Worm (Caenorhabditis elegans): ENCODE measurements around the gene clc-18.

clc-18 gene

ce11 chrV:4131471-4131939, 21.7 kb upstream of the clc-18 start, which contains the start of gene nhr-57 (continued):
- TF ChIP-seq fos-1 (tag; optimal IDR thresholded peaks at IDR 0.05) (no peak), dmd-8 (GFP tag; IDR thresholded peaks at IDR 0.05) (0 out of 2 replicates have a peak, but pooled peaks have one; percentile 14), egl-43 (GFP tag; IDR thresholded peaks at IDR 0.05) (no peak), Y75B8A.6 (GFP tag; IDR thresholded peaks at IDR 0.05) (no peak), hlh-30 (tag; optimal IDR thresholded peaks at IDR 0.05; ENCODE audit: insufficient read depth) (peak; percentile 70), R02D3.7 (tag; optimal IDR thresholded peaks at IDR 0.05) (no peak), egl-27 (tag; optimal IDR thresholded peaks at IDR 0.05) (no peak), lir-3 (tag; optimal IDR thresholded peaks at IDR 0.05) (no peak)

- TF ChIP-seq T26A8.4 (GFP tag; IDR thresholded peaks at IDR 0.05) (no peak), ama-1 (optimal IDR thresholded peaks at IDR 0.05) (no peak), nhr-41 (GFP tag; IDR thresholded peaks at IDR 0.05) (no peak)
Observed at ce11 chrV:4129604-4130003, 19.8 kb upstream of the clc-18 start, which contains the start of gene phat-4. Gene phat-4 (plus strand): TSS chrV:4129904.

ce11 chrV:4127435-4127834, 17.7 kb upstream of the clc-18 start, which contains the start of gene T05B4.13:
Gene T05B4.13 (minus strand): TSS chrV:4127535.
- TF ChIP-seq duxl-1 (tag; optimal IDR thresholded peaks at IDR 0.05; ENCODE audit: poor library complexity), result no peak
- no peak for TF ChIP-seq ctbp-1 (GFP tag; IDR thresholded peaks at IDR 0.05)
- no peak for TF ChIP-seq daf-19 (GFP tag; conservative IDR thresholded peaks at IDR 0.05)
- TF ChIP-seq jun-1 (tag; optimal IDR thresholded peaks at IDR 0.05), result no peak
- no peak for TF ChIP-seq php-3 (GFP tag; IDR thresholded peaks at IDR 0.05)
- TF ChIP-seq F37D6.2 (tag; optimal IDR thresholded peaks at IDR 0.05), result no peak
- no peak for TF ChIP-seq hmg-1.1 (GFP tag; IDR thresholded peaks at IDR 0.05)
- TF ChIP-seq dmd-6 (GFP tag; IDR thresholded peaks at IDR 0.05), result no peak
- no peak for TF ChIP-seq madf-5 (GFP tag; IDR thresholded peaks at IDR 0.05)
- no peak for TF ChIP-seq lim-7 (GFP tag; IDR thresholded peaks at IDR 0.05)
- no peak for TF ChIP-seq nhr-11 (tag; optimal IDR thresholded peaks at IDR 0.05)
- no peak for TF ChIP-seq unc-39 (tag; optimal IDR thresholded peaks at IDR 0.05)
- TF ChIP-seq nhr-48 (tag; optimal IDR thresholded peaks at IDR 0.05), result no peak
- TF ChIP-seq hlh-30 (tag; optimal IDR thresholded peaks at IDR 0.05; ENCODE audit: insufficient read depth), result no peak
- no peak for TF ChIP-seq F10B5.3 (tag; optimal IDR thresholded peaks at IDR 0.05)
- no peak for TF ChIP-seq mep-1 (tag; optimal IDR thresholded peaks at IDR 0.05)
- no peak for TF ChIP-seq mdt-29 (GFP tag; IDR thresholded peaks at IDR 0.05)
- no peak for TF ChIP-seq dmd-8 (GFP tag; IDR thresholded peaks at IDR 0.05)

- peak; percentile 68 for TF ChIP-seq set-16 (GFP tag; IDR thresholded peaks at IDR 0.05)
- TF ChIP-seq snpc-1.2 (GFP tag; IDR thresholded peaks at IDR 0.05), result no peak
Observed at ce11 chrV:4125552-4126084, 15.8 kb upstream of the clc-18 start, which contains the start of gene T05B4.12. Gene T05B4.12 (minus strand): TSS chrV:4126034.

ce11 chrV:4122415-4122814, 12.6 kb upstream of the clc-18 start, which contains the start of gene phat-5:
Gene phat-5 (minus strand): TSS chrV:4122515.
- no peak for TF ChIP-seq duxl-1 (tag; optimal IDR thresholded peaks at IDR 0.05; ENCODE audit: poor library complexity)
- TF ChIP-seq hlh-30 (tag; optimal IDR thresholded peaks at IDR 0.05; ENCODE audit: insufficient read depth), result no peak
- TF ChIP-seq php-3 (GFP tag; IDR thresholded peaks at IDR 0.05), result no peak
- TF ChIP-seq ces-1 (GFP tag; optimal IDR thresholded peaks at IDR 0.05), result no peak
- no peak for TF ChIP-seq Y48G9A.11 (GFP tag; IDR thresholded peaks at IDR 0.05)
- no peak for TF ChIP-seq nhr-41 (GFP tag; IDR thresholded peaks at IDR 0.05)
- TF ChIP-seq D1046.2 (GFP tag; IDR thresholded peaks at IDR 0.05), result no peak
- TF ChIP-seq nhr-76 (tag; optimal IDR thresholded peaks at IDR 0.05), result no peak
- no peak for TF ChIP-seq tra-1 (GFP tag; IDR thresholded peaks at IDR 0.05)
- TF ChIP-seq ceh-62 (tag; optimal IDR thresholded peaks at IDR 0.05), result no peak
- TF ChIP-seq arid-1 (GFP tag; conservative IDR thresholded peaks at IDR 0.05), result no peak
- no peak for TF ChIP-seq unc-39 (tag; optimal IDR thresholded peaks at IDR 0.05)
- no peak for TF ChIP-seq nhr-11 (tag; optimal IDR thresholded peaks at IDR 0.05)
- TF ChIP-seq snpc-1.2 (GFP tag; IDR thresholded peaks at IDR 0.05), result no peak
- TF ChIP-seq spr-1 (tag; optimal IDR thresholded peaks at IDR 0.05), result no peak
- TF ChIP-seq lim-7 (GFP tag; IDR thresholded peaks at IDR 0.05), result no peak
- no peak for TF ChIP-seq nhr-77 (tag; optimal IDR thresholded peaks at IDR 0.05)

Data from whole organism, L4 larva.